Fruit fly (Drosophila melanogaster): ENCODE data around the gene CG12448.

- TF ChIP-seq CG8478 (optimal IDR thresholded peaks at IDR 0.05) (no peak), CTCF (optimal IDR thresholded peaks at IDR 0.05) (no peak)
Measured at dm6 chr2L:15909277-15909674, 32.0 kb upstream of the CG12448 start.
